Fruit fly (Drosophila melanogaster): ENCODE data around the gene CG31680.

The CG31680 gene

dm6 chr2L:20639821-20640220, at the start of gene CG31680:
CG31680 (plus strand) TSS chr2L:20640121.
- no peak for TF ChIP-seq CG17801 (GFP tag; optimal IDR thresholded peaks at IDR 0.05; ENCODE audit: partially characterized antibody)

dm6 chr2L:20597744-20598143, 42.2 kb upstream of the CG31680 start:
- TF ChIP-seq CG17801 (GFP tag; optimal IDR thresholded peaks at IDR 0.05; ENCODE audit: partially characterized antibody), result no peak

dm6 chr2L:20601282-20601681, 38.6 kb upstream of the CG31680 start:
- TF ChIP-seq CG17801 (GFP tag; optimal IDR thresholded peaks at IDR 0.05; ENCODE audit: partially characterized antibody), result no peak

- TF ChIP-seq CG17801 (GFP tag; optimal IDR thresholded peaks at IDR 0.05; ENCODE audit: partially characterized antibody), result no peak
Measured at dm6 chr2L:20604096-20604495, 35.8 kb upstream of the CG31680 start, which contains the start of gene CG31677. CG31677 (minus strand) TSS chr2L:20604196.

dm6 chr2L:20614222-20614621, 25.7 kb upstream of the CG31680 start, which contains the start of gene CG15475:
CG15475 (plus strand) TSS chr2L:20614522.
- TF ChIP-seq CG17801 (GFP tag; optimal IDR thresholded peaks at IDR 0.05; ENCODE audit: partially characterized antibody), result no peak

dm6 chr2L:20634215-20634614, 5.7 kb upstream of the CG31680 start, which contains the start of gene CG17472:
CG17472 (plus strand) TSS chr2L:20634515.
- no peak for TF ChIP-seq CG17801 (GFP tag; optimal IDR thresholded peaks at IDR 0.05; ENCODE audit: partially characterized antibody)

- TF ChIP-seq CG17801 (GFP tag; optimal IDR thresholded peaks at IDR 0.05; ENCODE audit: partially characterized antibody), result no peak
Measured at dm6 chr2L:20638413-20638812, 1.5 kb upstream of the CG31680 start.

- TF ChIP-seq CG17801 (GFP tag; optimal IDR thresholded peaks at IDR 0.05; ENCODE audit: partially characterized antibody), result no peak
Measured at dm6 chr2L:20640617-20641016, 696 bp downstream of the CG31680 start, which contains the start of gene Sfp38D. Sfp38D (plus strand) TSS chr2L:20640917.

dm6 chr2L:20643144-20643543, 3.2 kb downstream of the CG31680 start, which contains the start of gene CG17470:
CG17470 (minus strand) TSS chr2L:20643244.
- no peak for TF ChIP-seq CG17801 (GFP tag; optimal IDR thresholded peaks at IDR 0.05; ENCODE audit: partially characterized antibody)

dm6 chr2L:20645394-20645869, 5.5 kb downstream of the CG31680 start, which contains the start of the genes phr6-4 and CG2608:
phr6-4 (minus strand) TSS chr2L:20645791.
CG2608 (plus strand) TSS chr2L:20645822.
- TF ChIP-seq CG17801 (GFP tag; optimal IDR thresholded peaks at IDR 0.05; ENCODE audit: partially characterized antibody), result peak; percentile 92

- no peak for TF ChIP-seq CG17801 (GFP tag; optimal IDR thresholded peaks at IDR 0.05; ENCODE audit: partially characterized antibody)
Measured at dm6 chr2L:20647240-20647908, 7.5 kb downstream of the CG31680 start.

- no peak for TF ChIP-seq CG17801 (GFP tag; optimal IDR thresholded peaks at IDR 0.05; ENCODE audit: partially characterized antibody)
Measured at dm6 chr2L:20648612-20649011, 8.7 kb downstream of the CG31680 start, which contains the start of gene CG18810. CG18810 (plus strand) TSS chr2L:20648912.

- peak; percentile 14 for TF ChIP-seq CG17801 (GFP tag; optimal IDR thresholded peaks at IDR 0.05; ENCODE audit: partially characterized antibody)
Measured at dm6 chr2L:20649891-20650290, 10.0 kb downstream of the CG31680 start, which contains the start of gene CG2611. CG2611 (plus strand) TSS chr2L:20650189.

dm6 chr2L:20656110-20656509, 16.2 kb downstream of the CG31680 start, which contains the start of the genes brun and CG2614:
brun (minus strand) TSS chr2L:20656178.
CG2614 (plus strand) TSS chr2L:20656426.
- peak; percentile 64 for TF ChIP-seq CG17801 (GFP tag; optimal IDR thresholded peaks at IDR 0.05; ENCODE audit: partially characterized antibody)

dm6 chr2L:20661071-20661470, 21.1 kb downstream of the CG31680 start:
- TF ChIP-seq CG17801 (GFP tag; optimal IDR thresholded peaks at IDR 0.05; ENCODE audit: partially characterized antibody), result no peak

dm6 chr2L:20664428-20664827, 24.5 kb downstream of the CG31680 start:
- TF ChIP-seq CG17801 (GFP tag; optimal IDR thresholded peaks at IDR 0.05; ENCODE audit: partially characterized antibody), result no peak

All from ovary, adult (tissue).